Fruit fly (Drosophila melanogaster) whole organism, prepupa: ENCODE data around the gene Arp1.

Source experiments
- CG15336 ChIP-seq: fragments of 200-800 bp; sonication (Bioruptor generic); IDR thresholded peaks from 2 replicates; pipeline ENCODE4 v1.3.6; 2022; ENCODE audit warnings: missing biosample characterization, missing genetic modification characterization
- CG4318 ChIP-seq: fragments of 200-800 bp; sonication (Bioruptor generic); optimal IDR thresholded peaks from 3 replicates; lab custom pipeline; 2017; ENCODE audit warnings: missing biosample characterization, mild to moderate bottlenecking, missing genetic modification characterization
- Hr39 ChIP-seq: fragments of 200-800 bp; sonication (Bioruptor generic); optimal IDR thresholded peaks from 2 replicates; lab custom pipeline; 2016; ENCODE audit warnings: missing biosample characterization, missing genetic modification characterization
- OdsH ChIP-seq: fragments of 200-800 bp; sonication (Bioruptor generic); optimal IDR thresholded peaks from 3 replicates; lab custom pipeline; 2016; ENCODE audit warnings: missing biosample characterization, missing genetic modification characterization
- Sox102F ChIP-seq: fragments of 200-800 bp; sonication (Bioruptor generic); optimal IDR thresholded peaks from 2 replicates; lab custom pipeline; 2016; ENCODE audit warnings: missing biosample characterization, mild to moderate bottlenecking, missing genetic modification characterization
- esn ChIP-seq: fragments of 200-800 bp; sonication (Bioruptor generic); optimal IDR thresholded peaks from 2 replicates; lab custom pipeline; 2016; ENCODE audit warnings: missing biosample characterization, mild to moderate bottlenecking, missing genetic modification characterization, moderate library complexity
- net ChIP-seq: fragments of 200-800 bp; sonication (Bioruptor generic); optimal IDR thresholded peaks from 3 replicates; lab custom pipeline; 2016; ENCODE audit warnings: missing biosample characterization, missing genetic modification characterization

- no peak for TF ChIP-seq Hr39 (GFP tag; lab: Kevin White, UChicago)
- no peak for TF ChIP-seq CG4318 (GFP tag; lab: Kevin White, UChicago)
- TF ChIP-seq net, result no peak
- TF ChIP-seq esn (GFP tag; lab: Kevin White, UChicago), result no peak
- TF ChIP-seq Sox102F (GFP tag; lab: Kevin White, UChicago), result no peak
- no peak for TF ChIP-seq OdsH (GFP tag; lab: Kevin White, UChicago)
- TF ChIP-seq CG15336 (GFP tag; lab: Robert Waterston, UW), result no peak
Measured at dm6 chr3R:12647954-12648353, 43.6 kb upstream of the Arp1 start, which contains the start of gene Dtg.
